Fruit fly (Drosophila melanogaster) whole organism, embryonic: ENCODE data around the gene fbl.

Experiments used
- Asciz ChIP-seq: fragments of 200-800 bp; sonication (Bioruptor generic); optimal IDR thresholded peaks from 2 replicates; lab custom pipeline; 2017; ENCODE audit warnings: missing biosample characterization, mild to moderate bottlenecking, missing genetic modification characterization, missing genetic modification reagents
- Bdp1 ChIP-seq: fragments of 200-800 bp; sonication (Bioruptor generic); optimal IDR thresholded peaks from 3 replicates; lab custom pipeline; 2016; ENCODE audit warnings: missing biosample characterization, missing genetic modification characterization
- Bgb ChIP-seq: fragments of 200-800 bp; sonication (Bioruptor generic); IDR thresholded peaks from 2 replicates; pipeline ENCODE4 v1.3.6; 2022; ENCODE audit warnings: missing biosample characterization, missing genetic modification characterization; ENCODE audit not compliant: partially characterized antibody
- CG10274 ChIP-seq: fragments of 200-800 bp; sonication (Bioruptor generic); optimal IDR thresholded peaks from 3 replicates; lab custom pipeline; 2017; ENCODE audit warnings: missing biosample characterization, mild to moderate bottlenecking, missing genetic modification characterization
- CG10321 ChIP-seq: fragments of 200-800 bp; sonication (Bioruptor generic); IDR thresholded peaks from 2 replicates; pipeline ENCODE4 v1.3.6; 2022; ENCODE audit warnings: missing biosample characterization, missing genetic modification characterization
- CG11560 ChIP-seq: fragments of 200-800 bp; sonication (Bioruptor generic); IDR thresholded peaks from 3 replicates; pipeline ENCODE4 v1.3.6; 2022; ENCODE audit warnings: missing biosample characterization, missing genetic modification characterization
- CG12071 ChIP-seq: fragments of 200-800 bp; sonication (Bioruptor generic); optimal IDR thresholded peaks from 3 replicates; lab custom pipeline; 2018; ENCODE audit warnings: missing biosample characterization, mild to moderate bottlenecking, missing genetic modification characterization
- CG12391 ChIP-seq: fragments of 200-800 bp; sonication (Bioruptor generic); optimal IDR thresholded peaks from 3 replicates; lab custom pipeline; 2018; ENCODE audit warnings: missing biosample characterization, mild to moderate bottlenecking, missing genetic modification characterization, moderate library complexity
- CG14710 ChIP-seq: fragments of 200-800 bp; sonication (Bioruptor generic); optimal IDR thresholded peaks from 3 replicates; lab custom pipeline; 2019; ENCODE audit warnings: missing biosample characterization, mild to moderate bottlenecking, missing genetic modification characterization, moderate library complexity
- CG15514 ChIP-seq: fragments of 200-800 bp; sonication (Bioruptor generic); optimal IDR thresholded peaks from 3 replicates; lab custom pipeline; 2017; ENCODE audit warnings: missing biosample characterization, missing genetic modification characterization, mild to moderate bottlenecking, moderate library complexity, missing genetic modification reagents
- CG16815 ChIP-seq: fragments of 200-800 bp; sonication (Bioruptor generic); optimal IDR thresholded peaks from 3 replicates; lab custom pipeline; 2017; ENCODE audit warnings: missing biosample characterization, mild to moderate bottlenecking, missing genetic modification characterization
- CG17612 ChIP-seq: fragments of 200-800 bp; sonication (Bioruptor generic); IDR thresholded peaks from 2 replicates; pipeline ENCODE4 v1.3.6; 2022; ENCODE audit warnings: missing biosample characterization, missing genetic modification characterization
- CG17912 ChIP-seq: fragments of 200-800 bp; sonication (Bioruptor generic); optimal IDR thresholded peaks from 2 replicates; lab custom pipeline; 2018; ENCODE audit warnings: missing biosample characterization, mild to moderate bottlenecking, missing genetic modification characterization
- CG18262 ChIP-seq: fragments of 200-800 bp; optimal IDR thresholded peaks from 3 replicates; lab custom pipeline; 2019; ENCODE audit warnings: missing biosample characterization, mild to moderate bottlenecking, missing genetic modification characterization, moderate library complexity
- CG2712 ChIP-seq: fragments of 200-800 bp; optimal IDR thresholded peaks from 3 replicates; lab custom pipeline; 2019; ENCODE audit warnings: missing biosample characterization, mild to moderate bottlenecking, missing genetic modification characterization, moderate library complexity
- CG30020 ChIP-seq: fragments of 200-800 bp; optimal IDR thresholded peaks from 2 replicates; lab custom pipeline; 2019; ENCODE audit warnings: missing biosample characterization, mild to moderate bottlenecking, missing genetic modification characterization, moderate library complexity
- CG3726 ChIP-seq: fragments of 200-800 bp; sonication (Bioruptor generic); IDR thresholded peaks from 3 replicates; pipeline ENCODE4, ENCODE4 v1.3.6; 2022; ENCODE audit warnings: missing biosample characterization, missing genetic modification characterization
- CG6654 ChIP-seq: fragments of 200-800 bp; sonication (Bioruptor generic); optimal IDR thresholded peaks from 2 replicates; lab custom pipeline; 2017; ENCODE audit warnings: missing biosample characterization, mild to moderate bottlenecking, missing genetic modification characterization
- CG6683 ChIP-seq: fragments of 200-800 bp; sonication (Bioruptor generic); optimal IDR thresholded peaks from 2 replicates; lab custom pipeline; 2017; ENCODE audit warnings: missing biosample characterization, mild to moderate bottlenecking, missing genetic modification characterization, missing genetic modification reagents
- CG7271 ChIP-seq: fragments of 200-800 bp; sonication (Bioruptor generic); optimal IDR thresholded peaks from 2 replicates; lab custom pipeline; 2018; ENCODE audit warnings: missing biosample characterization, mild to moderate bottlenecking, missing genetic modification characterization, moderate library complexity
- CG8281 ChIP-seq: fragments of 200-800 bp; sonication (Bioruptor generic); optimal IDR thresholded peaks from 2 replicates; lab custom pipeline; 2018; ENCODE audit warnings: missing biosample characterization, mild to moderate bottlenecking, missing genetic modification characterization, moderate library complexity
- CG9797 ChIP-seq: fragments of 200-800 bp; sonication (Bioruptor generic); optimal IDR thresholded peaks from 3 replicates; lab custom pipeline; 2018; ENCODE audit warnings: missing biosample characterization, mild to moderate bottlenecking, missing genetic modification characterization
- Camta ChIP-seq: fragments of 200-800 bp; sonication (Bioruptor generic); optimal IDR thresholded peaks from 2 replicates; lab custom pipeline; 2016; ENCODE audit warnings: missing biosample characterization, missing genetic modification characterization
- CoRest ChIP-seq: fragments of 200-800 bp; sonication (Bioruptor generic); optimal IDR thresholded peaks from 3 replicates; lab custom pipeline; 2018; ENCODE audit warnings: missing biosample characterization, mild to moderate bottlenecking, missing genetic modification characterization, moderate library complexity
- Deaf1 ChIP-seq: fragments of 200-800 bp; optimal IDR thresholded peaks from 3 replicates; lab custom pipeline; 2019; ENCODE audit warnings: missing biosample characterization, mild to moderate bottlenecking, missing genetic modification characterization, moderate library complexity
- Dfd ChIP-seq, 2 experiments: fragments of >200 bp; optimal IDR thresholded peaks; 2 replicates each; lab custom pipeline; 2017; ENCODE audit warnings: missing biosample characterization in 2 of 2, missing genetic modification characterization in 2 of 2
- Elba2 ChIP-seq: fragments of 200-800 bp; sonication (Bioruptor generic); optimal IDR thresholded peaks from 3 replicates; lab custom pipeline; 2016; ENCODE audit warnings: missing biosample characterization, missing genetic modification characterization
- Ets97D ChIP-seq: fragments of 200-800 bp; sonication (Bioruptor generic); optimal IDR thresholded peaks from 3 replicates; lab custom pipeline; 2016; ENCODE audit warnings: missing biosample characterization, missing genetic modification characterization
- HmgZ ChIP-seq: fragments of 200-800 bp; sonication (Bioruptor generic); optimal IDR thresholded peaks from 2 replicates; lab custom pipeline; 2018; ENCODE audit warnings: missing biosample characterization, mild to moderate bottlenecking, missing genetic modification characterization
- Hr3 ChIP-seq: fragments of 200-800 bp; sonication (Bioruptor generic); optimal IDR thresholded peaks from 3 replicates; lab custom pipeline; 2016; ENCODE audit warnings: missing biosample characterization, missing genetic modification characterization
- Meics ChIP-seq: fragments of 200-800 bp; sonication (Bioruptor generic); optimal IDR thresholded peaks from 2 replicates; lab custom pipeline; 2017; ENCODE audit warnings: missing biosample characterization, mild to moderate bottlenecking, missing genetic modification characterization
- Xrp1 ChIP-seq: fragments of 200-800 bp; sonication (Bioruptor generic); IDR thresholded peaks from 2 replicates; pipeline ENCODE4 v1.3.6; 2022; ENCODE audit warnings: missing biosample characterization, missing genetic modification characterization
- bsh ChIP-seq, 2 experiments: fragments of 200-800 bp; sonication (Bioruptor generic); optimal IDR thresholded peaks; 2 replicates each; lab custom pipeline; 2017 to 2018; ENCODE audit warnings: mild to moderate bottlenecking in 2 of 2, missing biosample characterization in 2 of 2, missing genetic modification characterization in 2 of 2, moderate library complexity in 1 of 2
- cwo ChIP-seq: fragments of 200-800 bp; sonication (Bioruptor generic); optimal IDR thresholded peaks from 3 replicates; lab custom pipeline; 2017; ENCODE audit warnings: missing biosample characterization, missing genetic modification characterization, mild to moderate bottlenecking, moderate library complexity, missing genetic modification reagents
- dimm ChIP-seq: fragments of 200-800 bp; sonication (Bioruptor generic); IDR thresholded peaks from 2 replicates; pipeline ENCODE4 v1.3.6; 2022; ENCODE audit warnings: missing biosample characterization, missing genetic modification characterization
- emc ChIP-seq: fragments of 200-800 bp; sonication (Bioruptor generic); optimal IDR thresholded peaks from 2 replicates; lab custom pipeline; 2016; ENCODE audit warnings: missing biosample characterization, missing genetic modification characterization
- fd64A ChIP-seq: fragments of 200-800 bp; sonication (Bioruptor generic); optimal IDR thresholded peaks from 3 replicates; lab custom pipeline; 2018; ENCODE audit warnings: missing biosample characterization, mild to moderate bottlenecking, missing genetic modification characterization
- hth ChIP-seq: fragments of >200 bp; optimal IDR thresholded peaks from 2 replicates; lab custom pipeline; 2017; ENCODE audit warnings: inconsistent platforms
- ken ChIP-seq: fragments of 200-800 bp; sonication (Bioruptor generic); IDR thresholded peaks from 3 replicates; pipeline ENCODE4 v1.3.6; 2022; ENCODE audit warnings: missing biosample characterization, missing genetic modification characterization
- klu ChIP-seq: fragments of 200-800 bp; sonication (Bioruptor generic); IDR thresholded peaks from 2 replicates; pipeline ENCODE4 v1.3.6; 2022; ENCODE audit warnings: missing biosample characterization, missing genetic modification characterization
- lilli ChIP-seq: fragments of 200-800 bp; sonication (Bioruptor generic); optimal IDR thresholded peaks from 3 replicates; lab custom pipeline; 2016; ENCODE audit warnings: missing biosample characterization, missing genetic modification characterization
- lola ChIP-seq, 3 experiments: fragments of >200 bp in 2 of 3; fragments of 200-800 bp in 1 of 3; sonication (Bioruptor generic) in 1 of 3; optimal IDR thresholded peaks; 2 replicates each; lab custom pipeline; 2017 to 2019; ENCODE audit warnings: missing biosample characterization in 3 of 3, missing genetic modification characterization in 3 of 3, mild to moderate bottlenecking in 1 of 3, moderate library complexity in 1 of 3
- mirr ChIP-seq: fragments of 200-800 bp; sonication (Bioruptor generic); optimal IDR thresholded peaks from 3 replicates; lab custom pipeline; 2018; ENCODE audit warnings: missing biosample characterization, mild to moderate bottlenecking, missing genetic modification characterization
- nerfin-1 ChIP-seq: fragments of 200-800 bp; sonication (Bioruptor generic); optimal IDR thresholded peaks from 3 replicates; lab custom pipeline; 2019; ENCODE audit warnings: missing biosample characterization, mild to moderate bottlenecking, missing genetic modification characterization, moderate library complexity
- oc ChIP-seq: fragments of 200-800 bp; sonication (Bioruptor generic); optimal IDR thresholded peaks from 2 replicates; lab custom pipeline; 2018; ENCODE audit warnings: missing biosample characterization, mild to moderate bottlenecking, missing genetic modification characterization, moderate library complexity
- schlank ChIP-seq: fragments of 200-800 bp; sonication (Bioruptor generic); optimal IDR thresholded peaks from 2 replicates; lab custom pipeline; 2018; ENCODE audit warnings: missing biosample characterization, mild to moderate bottlenecking, missing genetic modification characterization
- tx ChIP-seq: fragments of 200-800 bp; sonication (Bioruptor generic); optimal IDR thresholded peaks from 2 replicates; lab custom pipeline; 2016; ENCODE audit warnings: missing biosample characterization, missing genetic modification characterization
- wek ChIP-seq: fragments of 200-800 bp; sonication (Bioruptor generic); optimal IDR thresholded peaks from 3 replicates; lab custom pipeline; 2018; ENCODE audit warnings: missing biosample characterization, mild to moderate bottlenecking, missing genetic modification characterization, moderate library complexity

Gene fbl

dm6 chr3L:20347762-20348580 lies 36.3 kb upstream of the fbl start, which contains the start of the genes Rbbp5 and eRF1 (continued):
- TF ChIP-seq CG6683 (GFP tag; lab: Kevin White, UChicago) (no peak), lilli (GFP tag; lab: Kevin White, UChicago) (peak; percentile 84), dimm (GFP tag; lab: Robert Waterston, UW) (no peak), HmgZ (peak; percentile 55), fd64A (no peak), CG10274 (GFP tag; lab: Kevin White, UChicago) (no peak), CG15514 (GFP tag; lab: Kevin White, UChicago) (peak; percentile 72), CG12391 (tag; lab: Kevin White, UChicago) (peak; percentile 93), CG16815 (peak; percentile 58), Asciz (GFP tag; lab: Kevin White, UChicago) (no peak), Meics (GFP tag; lab: Kevin White, UChicago) (peak; percentile 60), CG9797 (peak; percentile 14), tx (GFP tag; lab: Kevin White, UChicago) (peak; percentile 60), emc (GFP tag; lab: Kevin White, UChicago) (peak; percentile 9), CG12071 (no peak), ken (GFP tag; lab: Robert Waterston, UW) (no peak; the same call in 2 of the 3 replicates), Elba2 (GFP tag; lab: Kevin White, UChicago) (peak; percentile 53), CG17912 (GFP tag; lab: Kevin White, UChicago) (no peak), lola (GFP tag; optimal IDR thresholded peaks at IDR 0.05; lab: Kevin White, UChicago) (peak in 1 of 3 experiments; percentile 77), Ets97D (GFP tag; lab: Kevin White, UChicago) (peak; percentile 54), bsh (GFP tag; optimal IDR thresholded peaks at IDR 0.05; lab: Kevin White, UChicago) (peak in 1 of 2 experiments; percentile 75), Dfd (GFP tag; optimal IDR thresholded peaks at IDR 0.05; lab: Kevin White, UChicago) (no peak), Bdp1 (GFP tag; lab: Kevin White, UChicago) (peak; percentile 49), CG2712 (peak; percentile 85), CG14710 (peak; percentile 86), Deaf1 (no peak), CG6654 (GFP tag; lab: Kevin White, UChicago) (no peak), Camta (GFP tag; lab: Kevin White, UChicago) (peak; percentile 30), nerfin-1 (peak; percentile 17), klu (GFP tag; lab: Robert Waterston, UW) (no peak; the same call in 1 of the 2 replicates), Hr3 (GFP tag; lab: Kevin White, UChicago) (peak; percentile 76), CG17612 (GFP tag; lab: Robert Waterston, UW) (peak; percentile 41; the same call in 1 of the 2 replicates), cwo (GFP tag; lab: Kevin White, UChicago) (peak; percentile 33), CG18262 (tag; lab: Kevin White, UChicago) (peak; percentile 78), mirr (GFP tag; lab: Kevin White, UChicago) (no peak), wek (GFP tag; lab: Kevin White, UChicago) (no peak), CG30020 (peak; percentile 74), CG11560 (tag; lab: Robert Waterston, UW) (peak; percentile 39; the same call in 1 of the 3 replicates), schlank (no peak), CG3726 (peak; percentile 59; the same call in 1 of the 3 replicates), CG10321 (GFP tag; lab: Robert Waterston, UW) (0 out of 2 replicates have a peak, but pooled peaks have one; percentile 31), Xrp1 (peak; percentile 80), CG8281 (tag; lab: Kevin White, UChicago) (no peak), CoRest (tag; lab: Kevin White, UChicago) (peak; percentile 88), CG7271 (no peak), oc (tag; lab: Kevin White, UChicago) (no peak), hth (lab: Kevin White, UChicago) (no peak), Bgb (GFP tag; lab: Robert Waterston, UW) (peak; percentile 90)
